Worm (Caenorhabditis elegans): ENCODE results near the gene sqv-8.

The sqv-8 gene

DNA sequence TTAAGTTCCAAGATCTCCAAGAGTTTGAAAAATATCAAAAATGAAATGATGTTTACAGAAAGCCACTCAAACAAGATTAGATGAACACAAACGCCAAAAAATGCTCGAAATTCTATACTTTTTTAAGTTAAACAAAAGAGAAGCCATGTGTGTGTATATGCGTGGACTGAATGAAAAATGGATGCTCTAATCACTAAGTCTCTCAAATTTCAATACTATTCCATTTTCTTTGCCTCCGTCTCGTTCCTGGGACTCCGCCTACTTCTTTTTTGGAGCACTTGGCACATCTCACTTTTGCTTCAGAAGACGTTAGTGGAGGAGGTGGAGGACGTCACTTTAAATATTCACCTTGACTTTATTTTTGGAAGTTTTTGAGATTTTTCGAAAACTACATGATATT is 33.1 kb downstream of the sqv-8 start:
- TF ChIP-seq hmg-1.2 (GFP tag; IDR thresholded peaks at IDR 0.05), result peak; percentile 61
- no peak for TF ChIP-seq ceh-100 (GFP tag; IDR thresholded peaks at IDR 0.05)

DNA sequence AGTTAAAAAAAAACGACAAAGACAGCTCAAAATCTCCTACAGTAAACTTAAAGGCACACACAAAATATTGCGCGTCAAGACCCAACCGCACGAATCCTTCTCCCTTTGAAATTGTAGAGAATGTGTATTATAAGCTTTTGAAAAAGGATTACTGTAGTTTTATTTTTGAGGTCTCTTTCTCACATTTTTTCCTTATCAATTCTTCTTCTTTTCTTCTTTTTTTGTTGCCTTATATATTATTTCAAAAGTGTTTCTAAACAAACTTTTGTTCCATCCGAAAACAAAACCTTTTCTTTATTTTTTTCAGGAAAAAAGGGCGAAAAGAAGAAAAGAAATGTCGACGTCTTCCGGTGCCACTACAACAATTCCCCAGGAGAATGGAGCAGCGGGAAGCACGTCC is 33.7 kb downstream of the sqv-8 start, which contains the start of gene ZK1320.13:
Gene ZK1320.13 (plus strand): TSS at position 301 of the 400 bp plus-strand sequence.
- no peak for TF ChIP-seq rcor-1 (GFP tag; IDR thresholded peaks at IDR 0.05)
- TF ChIP-seq sea-2 (GFP tag; IDR thresholded peaks at IDR 0.05), result no peak
- no peak for TF ChIP-seq unc-130 (GFP tag; optimal IDR thresholded peaks at IDR 0.05)
- no peak for TF ChIP-seq ztf-26 (tag; optimal IDR thresholded peaks at IDR 0.05)
- no peak for TF ChIP-seq ccch-3 (GFP tag; optimal IDR thresholded peaks at IDR 0.05)

DNA sequence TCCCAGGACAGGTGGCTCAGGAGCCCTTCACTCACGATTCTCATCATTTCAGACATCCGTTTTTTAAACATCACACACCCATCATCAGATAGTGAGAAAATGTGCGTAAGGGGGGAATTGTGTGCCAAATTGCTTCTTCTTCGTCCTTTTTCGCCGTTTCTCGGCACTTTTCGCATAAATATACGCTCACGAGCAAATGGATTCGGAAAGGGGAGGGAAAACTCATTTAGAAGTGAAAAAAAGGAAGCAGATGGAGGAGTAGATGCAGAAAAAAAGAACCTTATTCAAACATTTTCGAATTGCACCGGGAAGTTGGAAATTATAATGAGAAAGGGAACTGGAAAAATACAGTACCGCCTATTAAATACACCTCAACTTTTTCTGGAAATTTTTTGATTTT is 35.3 kb downstream of the sqv-8 start:
- TF ChIP-seq ztf-26 (tag; optimal IDR thresholded peaks at IDR 0.05), result no peak
- no peak for TF ChIP-seq fkh-3 (tag; optimal IDR thresholded peaks at IDR 0.05)

DNA sequence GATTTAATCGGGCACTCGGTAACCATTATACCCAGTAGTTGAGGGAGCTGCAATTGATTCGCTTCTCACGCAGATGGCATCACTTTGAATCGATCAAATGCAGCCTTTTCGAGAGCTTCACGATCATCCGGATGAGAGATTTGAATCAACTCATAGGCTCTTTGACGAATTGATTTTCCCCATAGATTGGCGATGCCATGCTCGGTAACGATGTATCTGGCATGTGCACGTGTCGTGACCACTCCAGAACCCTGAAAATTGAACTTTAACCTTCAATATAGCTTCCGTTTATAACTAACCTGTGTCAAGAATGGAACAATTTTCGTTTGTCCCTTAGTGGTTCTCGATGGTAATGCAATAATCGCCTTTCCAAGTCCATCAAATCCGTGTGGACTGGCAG is 37.4 kb downstream of the sqv-8 start:
- TF ChIP-seq nhr-90 (tag; optimal IDR thresholded peaks at IDR 0.05) (no peak), ztf-28 (GFP tag; IDR thresholded peaks at IDR 0.05) (no peak), repo-1 (tag; optimal IDR thresholded peaks at IDR 0.05) (no peak), madf-3 (GFP tag; IDR thresholded peaks at IDR 0.05) (no peak), F10E7.11 (tag; optimal IDR thresholded peaks at IDR 0.05) (no peak), B0035.1 (tag; optimal IDR thresholded peaks at IDR 0.05) (no peak), attf-6 (GFP tag; IDR thresholded peaks at IDR 0.05) (no peak), mcd-1 (GFP tag; IDR thresholded peaks at IDR 0.05) (no peak), nhr-27 (tag; optimal IDR thresholded peaks at IDR 0.05) (no peak), let-526 (GFP tag; IDR thresholded peaks at IDR 0.05) (no peak), nhr-179 (tag; optimal IDR thresholded peaks at IDR 0.05) (no peak), rpc-1 (optimal IDR thresholded peaks at IDR 0.05) (no peak), rpc-1 (tag; optimal IDR thresholded peaks at IDR 0.05) (no peak), sdz-38 (tag; optimal IDR thresholded peaks at IDR 0.05) (no peak), nhr-120 (GFP tag; IDR thresholded peaks at IDR 0.05) (no peak), xnd-1 (tag; optimal IDR thresholded peaks at IDR 0.05) (no peak), unc-62 (GFP tag; optimal IDR thresholded peaks at IDR 0.05) (no peak)

DNA sequence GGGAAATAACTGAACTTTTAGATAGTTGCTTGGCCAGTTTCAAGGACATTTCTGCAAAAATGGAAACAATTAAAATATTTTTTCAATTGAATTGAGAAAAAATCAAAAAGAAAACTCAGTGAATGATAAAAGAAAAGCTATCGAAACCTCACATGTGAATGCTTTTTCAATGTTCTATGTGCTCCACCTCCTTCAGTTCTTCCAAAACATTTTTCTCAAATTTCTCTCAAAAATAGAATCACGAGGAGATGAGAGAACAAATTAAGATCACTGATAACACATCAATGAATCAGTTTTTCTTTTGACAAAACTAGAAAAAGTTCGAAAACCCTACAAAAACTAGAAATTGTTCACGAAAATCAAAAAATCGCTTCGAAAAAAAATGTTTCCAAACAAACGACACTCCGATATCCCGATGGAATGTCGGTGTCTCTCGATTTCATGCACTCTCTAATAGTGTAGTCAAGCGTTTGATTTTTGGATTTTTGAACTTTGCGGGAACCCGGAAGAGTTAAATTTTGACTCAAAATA is 40.0 kb downstream of the sqv-8 start, which contains the start of gene ZK1320.9:
Gene ZK1320.9 (minus strand): TSS at position 51 of the 531 bp plus-strand sequence.
- TF ChIP-seq F23B12.7 (tag; optimal IDR thresholded peaks at IDR 0.05; ENCODE audit: insufficient read depth), result peak; percentile 7
- no peak for TF ChIP-seq atf-7 (tag; optimal IDR thresholded peaks at IDR 0.05)
- no peak for TF ChIP-seq snpc-3.4 (tag; optimal IDR thresholded peaks at IDR 0.05)
- no peak for TF ChIP-seq ztf-22 (GFP tag; optimal IDR thresholded peaks at IDR 0.05)
- no peak for TF ChIP-seq Y67H2A.10 (GFP tag; conservative IDR thresholded peaks at IDR 0.05)
- TF ChIP-seq ZK185.1 (tag; optimal IDR thresholded peaks at IDR 0.05; ENCODE audit: poor library complexity, severe bottlenecking), result no peak
- peak; percentile 31 for TF ChIP-seq nhr-80 (tag; optimal IDR thresholded peaks at IDR 0.05)
- TF ChIP-seq madf-3 (GFP tag; IDR thresholded peaks at IDR 0.05), result no peak
- TF ChIP-seq ztf-3 (GFP tag; optimal IDR thresholded peaks at IDR 0.05), result no peak
- TF ChIP-seq ceh-27 (GFP tag; optimal IDR thresholded peaks at IDR 0.05), result no peak
- TF ChIP-seq C06A6.2 (GFP tag; conservative IDR thresholded peaks at IDR 0.05), result no peak
- no peak for TF ChIP-seq madf-10 (tag; optimal IDR thresholded peaks at IDR 0.05)
- TF ChIP-seq Y53G8AR.9 (GFP tag; conservative IDR thresholded peaks at IDR 0.05), result no peak
- TF ChIP-seq ztf-18 (tag; optimal IDR thresholded peaks at IDR 0.05), result no peak
- TF ChIP-seq nhr-179 (tag; optimal IDR thresholded peaks at IDR 0.05), result no peak
- no peak for TF ChIP-seq pbrm-1 (GFP tag; IDR thresholded peaks at IDR 0.05)
- TF ChIP-seq sdz-38 (tag; optimal IDR thresholded peaks at IDR 0.05), result no peak
- TF ChIP-seq F49E8.2 (tag; optimal IDR thresholded peaks at IDR 0.05; ENCODE audit: insufficient read depth), result no peak
- no peak for TF ChIP-seq ets-4 (GFP tag; optimal IDR thresholded peaks at IDR 0.05)
- TF ChIP-seq gei-17 (GFP tag; optimal IDR thresholded peaks at IDR 0.05), result no peak
- TF ChIP-seq lin-40 (tag; optimal IDR thresholded peaks at IDR 0.05), result peak; percentile 16
- TF ChIP-seq attf-3 (GFP tag; conservative IDR thresholded peaks at IDR 0.05), result peak; percentile 66

Data from whole organism, young adult.